Worm (Caenorhabditis elegans): ENCODE measurements around the gene ciao-2B.
A peak's percentile ranks its signal among the peaks of the same experiment; 100 is the strongest.

ciao-2B gene

DNA sequence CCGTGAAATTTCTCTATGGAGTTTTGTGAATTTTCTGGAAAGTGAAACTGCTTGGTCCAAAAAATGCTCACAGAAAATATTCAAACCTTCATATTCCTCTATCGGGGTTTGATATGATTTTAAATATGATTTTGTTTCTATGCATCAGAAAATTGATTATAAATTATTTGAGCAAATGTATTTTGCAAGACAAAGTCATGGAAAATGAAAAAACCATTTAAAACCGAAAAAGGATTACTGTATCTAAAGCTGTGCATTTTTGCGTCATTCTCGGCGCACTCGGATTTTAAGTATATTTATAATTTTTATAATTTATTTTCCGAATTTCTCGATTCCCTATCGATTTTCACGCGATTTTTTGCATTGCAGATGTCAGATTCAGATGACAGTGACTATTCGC is 32.2 kb upstream of the ciao-2B start, which contains the start of gene pssy-2:
TSS of gene pssy-2 (plus strand) at position 301 of the 400 bp plus-strand sequence.
- no peak for TF ChIP-seq sox-4 (tag; optimal IDR thresholded peaks at IDR 0.05)
- TF ChIP-seq nhr-84 (tag; optimal IDR thresholded peaks at IDR 0.05) = no peak
- no peak for TF ChIP-seq sup-37 (GFP tag; optimal IDR thresholded peaks at IDR 0.05)
- TF ChIP-seq grh-1 (GFP tag; IDR thresholded peaks at IDR 0.05) = no peak
- TF ChIP-seq fkh-4 (tag; optimal IDR thresholded peaks at IDR 0.05; ENCODE audit: borderline replicate concordance) = no peak
- TF ChIP-seq snpc-4 (tag; optimal IDR thresholded peaks at IDR 0.05) = no peak
- no peak for TF ChIP-seq zip-4 (GFP tag; optimal IDR thresholded peaks at IDR 0.05)
- TF ChIP-seq mep-1 (tag; optimal IDR thresholded peaks at IDR 0.05) = no peak
- TF ChIP-seq jun-1 (tag; optimal IDR thresholded peaks at IDR 0.05) = no peak
- no peak for TF ChIP-seq mef-2 (tag; optimal IDR thresholded peaks at IDR 0.05)
- TF ChIP-seq sptf-1 (tag; optimal IDR thresholded peaks at IDR 0.05) = no peak

DNA sequence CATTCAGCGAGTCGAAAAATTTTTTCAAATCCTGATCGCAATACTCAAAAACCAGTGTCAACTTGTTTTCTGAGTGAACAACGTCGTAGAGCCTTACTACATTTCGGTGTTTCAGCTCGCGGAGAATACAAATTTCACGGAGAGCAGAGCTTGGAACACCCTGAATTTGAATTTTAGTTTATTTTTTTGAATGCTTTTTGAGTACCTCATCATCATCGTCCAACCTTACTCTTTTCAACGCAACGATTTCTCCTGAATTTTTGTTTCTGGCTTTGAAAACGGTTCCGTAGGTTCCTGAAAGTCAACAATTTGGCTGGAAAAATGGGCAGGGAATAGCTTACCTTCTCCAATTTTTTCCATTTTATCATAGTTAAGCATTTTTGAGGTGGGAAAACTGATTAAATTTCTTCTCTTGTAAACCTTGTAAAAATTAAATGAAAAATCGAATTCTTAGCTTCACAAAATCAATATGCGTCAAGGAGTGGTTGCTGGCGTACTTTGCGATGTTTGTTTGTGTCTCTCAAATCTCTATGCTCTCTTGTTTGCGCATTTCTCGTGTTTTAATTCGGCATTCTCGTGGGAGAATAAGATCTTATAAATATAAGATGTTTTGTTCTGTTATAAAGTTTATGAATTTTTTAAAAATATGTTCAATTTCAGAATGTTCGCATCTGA is 26.7 kb upstream of the ciao-2B start, which contains the start of gene cdk-5:
TSS of gene cdk-5 (minus strand) at position 425 of the 675 bp plus-strand sequence.
- TF ChIP-seq ztf-4 (tag; optimal IDR thresholded peaks at IDR 0.05) (peak; percentile 84), unc-30 (tag; optimal IDR thresholded peaks at IDR 0.05) (peak; percentile 84), vab-15 (tag; optimal IDR thresholded peaks at IDR 0.05) (no peak), C04F5.9 (tag; optimal IDR thresholded peaks at IDR 0.05) (peak; percentile 66), efl-3 (GFP tag; optimal IDR thresholded peaks at IDR 0.05) (no peak), lir-3 (tag; optimal IDR thresholded peaks at IDR 0.05; ENCODE audit: poor library complexity) (peak; percentile 87), ets-5 (GFP tag; IDR thresholded peaks at IDR 0.05) (no peak), jun-1 (tag; optimal IDR thresholded peaks at IDR 0.05) (peak; percentile 86), nhr-85 (tag) (peak; percentile 94), lin-14 (GFP tag; optimal IDR thresholded peaks at IDR 0.05) (peak; percentile 90), lin-15B (tag; optimal IDR thresholded peaks at IDR 0.05) (peak; percentile 82), mep-1 (tag; optimal IDR thresholded peaks at IDR 0.05) (peak; percentile 99), dpl-1 (GFP tag; optimal IDR thresholded peaks at IDR 0.05) (peak; percentile 85 to 91 (median 90)), dsc-1 (tag; optimal IDR thresholded peaks at IDR 0.05) (peak; percentile 97), mab-9 (GFP tag; IDR thresholded peaks at IDR 0.05) (peak; percentile 81), skn-1 (tag; optimal IDR thresholded peaks at IDR 0.05) (peak; percentile 91), xbp-1 (tag; optimal IDR thresholded peaks at IDR 0.05) (peak; percentile 93), fos-1 (tag; optimal IDR thresholded peaks at IDR 0.05) (peak; percentile 93), ceh-90 (tag; optimal IDR thresholded peaks at IDR 0.05) (peak; percentile 43), isw-1 (GFP tag; IDR thresholded peaks at IDR 0.05) (peak; percentile 94), tlp-1 (tag; optimal IDR thresholded peaks at IDR 0.05) (no peak), F16B12.6 (tag; optimal IDR thresholded peaks at IDR 0.05) (peak; percentile 71), ama-1 (optimal IDR thresholded peaks at IDR 0.05) (peak; percentile 93), ceh-8 (GFP tag; optimal IDR thresholded peaks at IDR 0.05) (peak; percentile 92), snu-23 (GFP tag; optimal IDR thresholded peaks at IDR 0.05) (peak; percentile 98), pax-3 (tag; optimal IDR thresholded peaks at IDR 0.05) (peak; percentile 83), nhr-28 (tag; optimal IDR thresholded peaks at IDR 0.05) (no peak), nhr-237 (tag; optimal IDR thresholded peaks at IDR 0.05) (peak; percentile 55), fkh-10 (GFP tag; optimal IDR thresholded peaks at IDR 0.05) (peak; percentile 58), nhr-76 (tag; optimal IDR thresholded peaks at IDR 0.05) (no peak), grh-1 (GFP tag; IDR thresholded peaks at IDR 0.05) (peak; percentile 87), nhr-90 (tag; optimal IDR thresholded peaks at IDR 0.05; ENCODE audit: poor library complexity) (peak; percentile 94), nhr-84 (tag; optimal IDR thresholded peaks at IDR 0.05) (no peak), ceh-82 (tag; optimal IDR thresholded peaks at IDR 0.05) (peak; percentile 89 to 93 (median 90)), lin-35 (GFP tag; optimal IDR thresholded peaks at IDR 0.05) (peak; percentile 92 to 93), rnt-1 (tag; optimal IDR thresholded peaks at IDR 0.05) (peak; percentile 94), pqm-1 (tag; optimal IDR thresholded peaks at IDR 0.05) (no peak), hlh-4 (tag; optimal IDR thresholded peaks at IDR 0.05) (no peak), nhr-77 (tag; optimal IDR thresholded peaks at IDR 0.05) (peak; percentile 81), mef-2 (tag; optimal IDR thresholded peaks at IDR 0.05) (peak; percentile 2), ztf-11 (tag; optimal IDR thresholded peaks at IDR 0.05) (peak in 1 of 2 experiments; percentile 78), zag-1 (tag; optimal IDR thresholded peaks at IDR 0.05) (peak; percentile 83), blmp-1 (tag; optimal IDR thresholded peaks at IDR 0.05) (peak; percentile 91), elt-2 (tag; optimal IDR thresholded peaks at IDR 0.05) (peak; percentile 75)

Measured in whole organism, L1 larva.